Worm (Caenorhabditis elegans): ENCODE results near the gene W09D10.4.

- TF ChIP-seq nhr-11 (tag; optimal IDR thresholded peaks at IDR 0.05) (no peak), odd-2 (tag; optimal IDR thresholded peaks at IDR 0.05) (no peak), ceh-14 (tag; optimal IDR thresholded peaks at IDR 0.05) (no peak), ama-1 (optimal IDR thresholded peaks at IDR 0.05) (no peak), nhr-232 (tag; optimal IDR thresholded peaks at IDR 0.05) (no peak), ceh-48 (tag; optimal IDR thresholded peaks at IDR 0.05) (no peak)
These were observed 1.5 kb upstream of the W09D10.4 start for ce11 chrIII:10717479-10717878.
